Fruit fly (Drosophila melanogaster): ENCODE results near the gene CG10600.

dm6 chr2L:18819044-18819443 is 20.4 kb downstream of the CG10600 start, which contains the start of gene Ugt36F1:
- TF ChIP-seq CG8478 (optimal IDR thresholded peaks at IDR 0.05) = no peak
- TF ChIP-seq CTCF (optimal IDR thresholded peaks at IDR 0.05) = no peak

Measured in S2 (cell line).